Worm (Caenorhabditis elegans) whole organism, young adult: ENCODE data around the gene nipi-3.

ENCODE experiments used
- dpff-1 ChIP-seq: sonication (generic microtip); optimal IDR thresholded peaks from 2 replicates; lab custom pipeline; 2017; ENCODE audit warnings: mild to moderate bottlenecking, missing genetic modification characterization, missing compliant biosample characterization
- mxl-1 ChIP-seq: sonication (generic microtip); optimal IDR thresholded peaks from 2 replicates; lab custom pipeline; 2016; ENCODE audit warnings: missing genetic modification characterization, missing compliant biosample characterization
- nhr-27 ChIP-seq: fragments of 200-800 bp; sonication (Bioruptor generic); optimal IDR thresholded peaks from 2 replicates; lab custom pipeline; 2018; ENCODE audit warnings: mild to moderate bottlenecking, missing genetic modification characterization, moderate library complexity, missing compliant biosample characterization
- snpc-1.1 ChIP-seq: sonication (generic microtip); optimal IDR thresholded peaks from 2 replicates; lab custom pipeline; 2017; ENCODE audit warnings: missing genetic modification characterization, mild to moderate bottlenecking, missing compliant biosample characterization, antibody characterized with exemption, moderate library complexity, missing genotype, missing genetic modification reagents; ENCODE audit not compliant: insufficient read depth
- snpc-4 ChIP-seq, 5 experiments: fragments of 150-350 bp in 1 of 5; sonication (generic microtip) in 4 of 5; optimal IDR thresholded peaks; 2 replicates each; lab custom pipeline; 2014 to 2018; ENCODE audit warnings: missing genetic modification characterization in 5 of 5, missing biosample characterization in 3 of 5, antibody characterized with exemption in 2 of 5, mild to moderate bottlenecking in 2 of 5, missing compliant biosample characterization in 2 of 5, missing genotype in 2 of 5, moderate library complexity in 2 of 5, missing genetic modification reagents in 1 of 5
- zim-3 ChIP-seq: sonication (generic microtip); optimal IDR thresholded peaks from 2 replicates; lab custom pipeline; 2017; ENCODE audit warnings: mild to moderate bottlenecking, missing genetic modification characterization, moderate library complexity, missing compliant biosample characterization

DNA sequence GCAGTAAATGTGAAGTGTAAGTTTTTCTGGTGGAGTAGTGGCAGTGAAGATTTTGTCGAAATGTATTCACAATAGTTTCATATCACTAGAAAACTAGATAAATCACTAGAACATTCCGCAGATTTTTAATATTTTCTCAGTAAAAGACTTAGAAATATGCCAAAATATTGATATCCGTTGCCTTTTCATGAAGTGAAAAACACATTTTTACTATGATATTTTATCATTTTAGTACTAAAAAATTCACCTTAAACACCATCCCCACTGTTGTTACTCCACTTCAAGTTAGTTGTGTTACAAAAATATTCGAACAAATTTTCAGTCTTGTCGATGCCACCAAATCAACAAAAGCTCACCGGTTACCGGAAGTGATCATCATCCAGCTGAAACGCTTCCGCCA is 14.4 kb upstream of the nipi-3 start:
- TF ChIP-seq zim-3 (no peak), nhr-27 (tag; lab: Kevin White, UChicago) (no peak), snpc-1.1 (tag; lab: Kevin White, UChicago) (no peak), dpff-1 (tag; lab: Kevin White, UChicago) (no peak), mxl-1 (tag; lab: Kevin White, UChicago) (no peak), snpc-4 (GFP tag; optimal IDR thresholded peaks at IDR 0.05; lab: Kevin White, UChicago) (no peak), snpc-4 (tag; optimal IDR thresholded peaks at IDR 0.05; lab: Kevin White, UChicago) (no peak)
